Fruit fly (Drosophila melanogaster): Measurements from ENCODE around the gene Tsf1.

DNA sequence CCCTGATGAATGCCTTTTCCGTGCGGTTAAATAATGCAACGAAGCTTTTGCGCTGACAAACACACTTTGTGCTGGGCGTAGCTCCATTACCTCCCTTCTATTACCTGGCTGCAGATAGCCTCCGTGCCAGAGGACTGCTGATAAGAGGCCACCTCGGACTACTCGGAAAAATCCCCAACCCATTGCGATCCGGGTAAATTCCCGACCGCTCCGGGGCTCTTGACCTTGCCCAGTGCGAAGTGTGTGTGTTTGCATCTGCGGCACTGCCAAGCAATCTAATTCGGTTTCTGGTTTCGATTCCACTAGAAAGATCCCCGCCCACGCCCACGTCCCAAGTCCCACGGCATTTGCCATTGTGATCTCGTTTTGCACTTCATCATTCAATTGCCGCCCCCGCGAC is 1.1 kb upstream of the Tsf1 start:
- TF ChIP-seq dl (GFP tag; optimal IDR thresholded peaks at IDR 0.05; ENCODE audit: insufficient read depth in 1 of 2, partially characterized antibody in 2 of 2) (no peak), CrebA (GFP tag; optimal IDR thresholded peaks at IDR 0.05; ENCODE audit: borderline replicate concordance) (no peak), Abd-B (GFP tag; optimal IDR thresholded peaks at IDR 0.05) (no peak)

Measured in whole organism, wandering third instar larva.